Worm (Caenorhabditis elegans) whole organism, L4 larva: ENCODE measurements around the gene M03C11.6.
A peak's percentile ranks its signal among the peaks of the same experiment; 100 is the strongest.

Experiments
- D1046.2 ChIP-seq: fragments of 200-800 bp; sonication (Bioruptor generic); IDR thresholded peaks from 2 replicates; pipeline ENCODE4 v1.3.6; 2022; ENCODE audit warnings: missing genetic modification characterization, missing compliant biosample characterization
- F37D6.2 ChIP-seq: sonication (generic microtip); optimal IDR thresholded peaks from 2 replicates; lab custom pipeline; 2016; ENCODE audit warnings: mild to moderate bottlenecking, missing genetic modification characterization, missing compliant biosample characterization
- F44E2.7 ChIP-seq: fragments of 200-800 bp; sonication (Bioruptor generic); IDR thresholded peaks from 2 replicates; pipeline ENCODE4 v2.1.2; 2022; ENCODE audit warnings: missing genetic modification characterization, missing compliant biosample characterization
- R02D3.7 ChIP-seq: fragments of 150-350 bp; sonication (generic microtip); optimal IDR thresholded peaks from 3 replicates; lab custom pipeline; 2014; ENCODE audit warnings: missing biosample characterization, missing genetic modification characterization
- T20F7.1 ChIP-seq: fragments of 200-800 bp; sonication (Bioruptor generic); optimal IDR thresholded peaks from 2 replicates; lab custom pipeline; 2018; ENCODE audit warnings: mild to moderate bottlenecking, missing genetic modification characterization, missing compliant biosample characterization
- T26A8.4 ChIP-seq: fragments of 200-800 bp; sonication (Bioruptor generic); IDR thresholded peaks from 2 replicates; pipeline ENCODE4 v1.3.6; 2022; ENCODE audit warnings: missing genetic modification characterization, missing compliant biosample characterization
- Y48G9A.11 ChIP-seq: fragments of 200-800 bp; sonication (Bioruptor generic); IDR thresholded peaks from 2 replicates; pipeline ENCODE4 v1.3.6; 2022; ENCODE audit warnings: missing genetic modification reagents, missing genetic modification characterization, missing compliant biosample characterization
- Y5F2A.4 ChIP-seq: fragments of 200-800 bp; sonication (Bioruptor generic); optimal IDR thresholded peaks from 2 replicates; lab custom pipeline; 2018; ENCODE audit warnings: mild to moderate bottlenecking, missing genetic modification characterization, missing compliant biosample characterization
- Y75B8A.6 ChIP-seq: fragments of 200-800 bp; sonication (Bioruptor generic); IDR thresholded peaks from 2 replicates; pipeline ENCODE4 v1.3.6; 2022; ENCODE audit warnings: missing genetic modification reagents, missing genetic modification characterization, missing compliant biosample characterization
- ZK337.2 ChIP-seq: fragments of 200-800 bp; sonication (Bioruptor generic); IDR thresholded peaks from 2 replicates; pipeline ENCODE4 v1.3.6; 2022; ENCODE audit warnings: missing genetic modification reagents, missing genetic modification characterization, missing compliant biosample characterization
- aha-1 ChIP-seq: fragments of 150-350 bp; peaks from one replicate; lab custom pipeline; 2014; ENCODE audit warnings: missing biosample characterization, missing genetic modification characterization
- arid-1 ChIP-seq: fragments of 200-800 bp; sonication (Bioruptor generic); conservative IDR thresholded peaks from 2 replicates; pipeline ENCODE4 v1.3.6; 2022; ENCODE audit warnings: missing genetic modification reagents, missing genetic modification characterization, missing compliant biosample characterization
- attf-4 ChIP-seq: sonication (generic microtip); optimal IDR thresholded peaks from 3 replicates; lab custom pipeline; 2017; ENCODE audit warnings: missing biosample characterization, missing genetic modification characterization
- ceh-20 ChIP-seq: fragments of 200-800 bp; sonication (Bioruptor generic); IDR thresholded peaks from 2 replicates; pipeline ENCODE4 v1.3.6; 2022; ENCODE audit warnings: missing genetic modification reagents, missing genetic modification characterization, missing compliant biosample characterization
- ceh-62 ChIP-seq: sonication (generic microtip); optimal IDR thresholded peaks from 2 replicates; lab custom pipeline; 2017; ENCODE audit warnings: missing biosample characterization, missing genetic modification characterization
- ceh-82 ChIP-seq: sonication (generic microtip); optimal IDR thresholded peaks from 2 replicates; lab custom pipeline; 2017; ENCODE audit warnings: missing biosample characterization, missing genetic modification characterization
- cey-2 ChIP-seq: sonication (generic microtip); optimal IDR thresholded peaks from 3 replicates; lab custom pipeline; 2017; ENCODE audit warnings: missing genetic modification characterization, mild to moderate bottlenecking, missing compliant biosample characterization, antibody characterized with exemption, borderline replicate concordance; ENCODE audit not compliant: insufficient read depth
- ctbp-1 ChIP-seq: fragments of 200-800 bp; sonication (Bioruptor generic); IDR thresholded peaks from 2 replicates; pipeline ENCODE4 v1.3.6; 2022; ENCODE audit warnings: missing genetic modification reagents, missing genetic modification characterization, missing compliant biosample characterization
- daf-12 ChIP-seq: fragments of 150-350 bp; optimal IDR thresholded peaks from 2 replicates; lab custom pipeline; 2014; ENCODE audit warnings: missing biosample characterization, missing genetic modification reagents, missing genetic modification characterization
- daf-16 ChIP-seq, 3 experiments: sonication (generic microtip); optimal IDR thresholded peaks; 2 replicates each; lab custom pipeline; 2016 to 2017; ENCODE audit warnings: missing genetic modification characterization in 3 of 3, missing genetic modification reagents in 3 of 3, mild to moderate bottlenecking in 2 of 3, missing compliant biosample characterization in 2 of 3, missing biosample characterization in 1 of 3, moderate library complexity in 1 of 3
- daf-8 ChIP-seq: fragments of 200-800 bp; sonication (Bioruptor generic); IDR thresholded peaks from 2 replicates; pipeline ENCODE4 v1.3.6; 2022; ENCODE audit warnings: missing genetic modification characterization, missing compliant biosample characterization
- dmd-9 ChIP-seq: fragments of 200-800 bp; sonication (Bioruptor generic); IDR thresholded peaks from 2 replicates; pipeline ENCODE4 v1.3.6; 2022; ENCODE audit warnings: missing genetic modification reagents, missing genetic modification characterization, missing compliant biosample characterization
- dve-1 ChIP-seq: sonication (generic microtip); optimal IDR thresholded peaks from 2 replicates; lab custom pipeline; 2017; ENCODE audit warnings: antibody characterized with exemption, mild to moderate bottlenecking, missing genetic modification characterization, missing compliant biosample characterization; ENCODE audit not compliant: insufficient read depth
- fos-1 ChIP-seq: fragments of 150-350 bp; optimal IDR thresholded peaks from 2 replicates; lab custom pipeline; 2014; ENCODE audit warnings: missing biosample characterization, missing genetic modification characterization
- gei-8 ChIP-seq: fragments of 200-800 bp; sonication (Bioruptor generic); optimal IDR thresholded peaks from 2 replicates; lab custom pipeline; 2018; ENCODE audit warnings: mild to moderate bottlenecking, missing genetic modification characterization, missing compliant biosample characterization
- hif-1 ChIP-seq, 2 experiments: sonication (generic microtip); optimal IDR thresholded peaks; 2 replicates each; lab custom pipeline; 2016 to 2017; ENCODE audit warnings: missing compliant biosample characterization in 2 of 2, missing genetic modification characterization in 2 of 2, missing genetic modification reagents in 2 of 2, missing genotype in 2 of 2, mild to moderate bottlenecking in 1 of 2
- hlh-11 ChIP-seq: fragments of 200-800 bp; sonication (Bioruptor generic); optimal IDR thresholded peaks from 2 replicates; lab custom pipeline; 2018; ENCODE audit warnings: mild to moderate bottlenecking, missing genetic modification characterization, missing compliant biosample characterization
- hmg-1.1 ChIP-seq: fragments of 200-800 bp; sonication (Bioruptor generic); IDR thresholded peaks from 2 replicates; pipeline ENCODE4 v1.3.6; 2022; ENCODE audit warnings: missing genetic modification reagents, missing genetic modification characterization, missing compliant biosample characterization
- jun-1 ChIP-seq: fragments of 150-350 bp; optimal IDR thresholded peaks from 2 replicates; lab custom pipeline; 2014; ENCODE audit warnings: missing biosample characterization, missing genetic modification reagents, missing genetic modification characterization
- lim-7 ChIP-seq: fragments of 200-800 bp; sonication (Bioruptor generic); IDR thresholded peaks from 2 replicates; pipeline ENCODE4 v1.3.6; 2022; ENCODE audit warnings: missing genetic modification characterization, missing compliant biosample characterization
- lin-15B ChIP-seq: fragments of 150-350 bp; sonication (generic microtip); optimal IDR thresholded peaks from 3 replicates; lab custom pipeline; 2014; ENCODE audit warnings: missing biosample characterization, missing genetic modification characterization
- lin-38 ChIP-seq: fragments of 200-800 bp; sonication (Bioruptor generic); IDR thresholded peaks from 2 replicates; pipeline ENCODE4 v1.3.6; 2022; ENCODE audit warnings: missing genetic modification reagents, missing genetic modification characterization, missing compliant biosample characterization
- lin-39 ChIP-seq: fragments of 150-350 bp; optimal IDR thresholded peaks from 2 replicates; lab custom pipeline; 2014; ENCODE audit warnings: missing biosample characterization, missing genetic modification reagents, missing genetic modification characterization
- lir-3 ChIP-seq: sonication (generic microtip); optimal IDR thresholded peaks from 2 replicates; lab custom pipeline; 2016; ENCODE audit warnings: mild to moderate bottlenecking, missing genetic modification characterization, missing compliant biosample characterization
- madf-5 ChIP-seq, 2 experiments: fragments of 200-800 bp; sonication (Bioruptor generic); IDR thresholded peaks; 2 replicates each; pipeline ENCODE4 v1.3.6; 2022; ENCODE audit warnings: missing compliant biosample characterization in 2 of 2, missing genetic modification characterization in 2 of 2
- mdl-1 ChIP-seq, 2 experiments: fragments of 150-350 bp in 1 of 2; sonication (generic microtip) in 1 of 2; optimal IDR thresholded peaks; 2 replicates each; lab custom pipeline; 2014 to 2017; ENCODE audit warnings: missing biosample characterization in 2 of 2, missing genetic modification characterization in 2 of 2
- mxl-2 ChIP-seq: fragments of 200-800 bp; sonication (Bioruptor generic); conservative IDR thresholded peaks from 2 replicates; pipeline ENCODE4 v1.3.6; 2022; ENCODE audit warnings: missing genetic modification reagents, missing genetic modification characterization, missing compliant biosample characterization
- nhr-10 ChIP-seq: fragments of 150-350 bp; optimal IDR thresholded peaks from 2 replicates; lab custom pipeline; 2014; ENCODE audit warnings: missing biosample characterization, missing genetic modification characterization
- nhr-102 ChIP-seq: sonication (generic microtip); optimal IDR thresholded peaks from 2 replicates; lab custom pipeline; 2016; ENCODE audit warnings: mild to moderate bottlenecking, missing genetic modification characterization, moderate library complexity, missing compliant biosample characterization
- nhr-25 ChIP-seq: sonication (generic microtip); optimal IDR thresholded peaks from 2 replicates; lab custom pipeline; 2017; ENCODE audit warnings: missing genetic modification characterization, mild to moderate bottlenecking, missing compliant biosample characterization, antibody characterized with exemption, moderate library complexity, borderline replicate concordance; ENCODE audit not compliant: insufficient read depth
- nhr-28 ChIP-seq: fragments of 150-350 bp; optimal IDR thresholded peaks from 2 replicates; lab custom pipeline; 2014; ENCODE audit warnings: missing biosample characterization, missing genetic modification characterization
- nhr-41 ChIP-seq: fragments of 200-800 bp; sonication (Bioruptor generic); IDR thresholded peaks from 2 replicates; pipeline ENCODE4 v1.3.6; 2022; ENCODE audit warnings: missing genetic modification reagents, missing genetic modification characterization, missing compliant biosample characterization
- nhr-6 ChIP-seq: fragments of 150-350 bp; optimal IDR thresholded peaks from 2 replicates; lab custom pipeline; 2014; ENCODE audit warnings: missing biosample characterization, missing genetic modification characterization
- php-3 ChIP-seq: fragments of 200-800 bp; sonication (Bioruptor generic); IDR thresholded peaks from 2 replicates; pipeline ENCODE4 v1.3.6; 2022; ENCODE audit warnings: missing genetic modification reagents, missing genetic modification characterization, missing compliant biosample characterization
- rbr-2 ChIP-seq: sonication (generic microtip); optimal IDR thresholded peaks from 2 replicates; lab custom pipeline; 2016; ENCODE audit warnings: missing genotype, missing genetic modification characterization, missing compliant biosample characterization
- zag-1 ChIP-seq: fragments of 150-350 bp; optimal IDR thresholded peaks from 2 replicates; lab custom pipeline; 2014; ENCODE audit warnings: missing biosample characterization, missing genetic modification characterization
- zfp-3 ChIP-seq: fragments of 200-800 bp; sonication (Bioruptor generic); conservative IDR thresholded peaks from 2 replicates; pipeline ENCODE4 v1.3.6; 2022; ENCODE audit warnings: missing genetic modification reagents, missing genetic modification characterization, missing compliant biosample characterization
- ztf-11 ChIP-seq: fragments of 150-350 bp; optimal IDR thresholded peaks from 2 replicates; lab custom pipeline; 2014; ENCODE audit warnings: missing biosample characterization, missing genetic modification characterization
- ztf-7 ChIP-seq: fragments of 150-350 bp; optimal IDR thresholded peaks from 2 replicates; lab custom pipeline; 2014; ENCODE audit warnings: missing biosample characterization, missing genetic modification characterization

Gene M03C11.6

DNA sequence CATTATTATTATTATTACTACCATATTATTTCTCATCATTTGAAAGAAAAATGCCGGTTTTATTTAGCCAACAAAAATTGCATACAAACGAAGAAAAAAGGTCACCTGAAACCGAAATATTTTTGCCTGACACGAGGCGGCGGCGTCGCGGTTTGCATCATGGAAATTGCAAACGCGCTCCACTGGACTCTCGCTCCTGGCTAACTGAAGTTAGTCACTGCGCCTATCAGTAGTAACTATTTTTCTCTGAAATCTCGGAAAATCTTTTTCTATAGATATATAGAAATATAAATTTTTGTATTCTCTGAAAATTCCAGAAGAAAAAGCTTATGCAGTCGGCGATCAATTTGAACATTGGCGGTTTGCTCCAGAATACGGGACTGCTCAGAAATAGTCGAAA lies 8.0 kb downstream of the M03C11.6 start, which contains the start of gene ymel-1 (continued):
- no peak for TF ChIP-seq zag-1 (tag; lab: Kevin White, UChicago)
- peak; percentile 9 for TF ChIP-seq gei-8 (GFP tag; lab: Kevin White, UChicago)
- TF ChIP-seq php-3 (GFP tag; lab: Robert Waterston, UW), result no peak
- TF ChIP-seq nhr-10 (tag; lab: Kevin White, UChicago), result no peak
- peak; percentile 40 for TF ChIP-seq dve-1 (tag; lab: Kevin White, UChicago)
- no peak for TF ChIP-seq mxl-2 (GFP tag; lab: Robert Waterston, UW)
- no peak for TF ChIP-seq lir-3
- no peak for TF ChIP-seq Y75B8A.6 (GFP tag; lab: Robert Waterston, UW)
- TF ChIP-seq attf-4, result no peak
- TF ChIP-seq rbr-2, result peak; percentile 16
- no peak for TF ChIP-seq fos-1 (tag; lab: Kevin White, UChicago)
- TF ChIP-seq cey-2 (tag; lab: Kevin White, UChicago), result no peak
- no peak for TF ChIP-seq ceh-82
- TF ChIP-seq dmd-9 (GFP tag; lab: Robert Waterston, UW), result no peak
- no peak for TF ChIP-seq F44E2.7 (GFP tag; lab: Robert Waterston, UW)
- no peak for TF ChIP-seq ZK337.2 (GFP tag; lab: Robert Waterston, UW)
- TF ChIP-seq daf-8 (GFP tag; lab: Robert Waterston, UW), result no peak
- TF ChIP-seq hmg-1.1 (GFP tag; lab: Robert Waterston, UW), result no peak
- no peak; the same call in 1 of the 2 replicates for TF ChIP-seq T26A8.4 (GFP tag; lab: Robert Waterston, UW)
- TF ChIP-seq nhr-6, result no peak
- TF ChIP-seq aha-1 (tag; lab: Kevin White, UChicago), result peak; percentile 88
- no peak for TF ChIP-seq D1046.2
- no peak for TF ChIP-seq ztf-11
- TF ChIP-seq jun-1 (tag; lab: Kevin White, UChicago), result no peak
- TF ChIP-seq daf-12 (tag; lab: Kevin White, UChicago), result no peak
- peak in 1 of 2 experiments; percentile 52 for TF ChIP-seq hif-1 (tag; optimal IDR thresholded peaks at IDR 0.05; lab: Kevin White, UChicago)
- TF ChIP-seq T20F7.1 (GFP tag; lab: Kevin White, UChicago), result no peak
- no peak for TF ChIP-seq Y5F2A.4
- no peak for TF ChIP-seq lin-39 (tag; lab: Kevin White, UChicago)
- TF ChIP-seq mdl-1 (tag; optimal IDR thresholded peaks at IDR 0.05; lab: Kevin White, UChicago), result peak; percentile 27 to 61
- no peak for TF ChIP-seq daf-16 (GFP tag; optimal IDR thresholded peaks at IDR 0.05; lab: Kevin White, UChicago)
- peak; percentile 7 for TF ChIP-seq daf-16 (tag; optimal IDR thresholded peaks at IDR 0.05; lab: Kevin White, UChicago)

DNA sequence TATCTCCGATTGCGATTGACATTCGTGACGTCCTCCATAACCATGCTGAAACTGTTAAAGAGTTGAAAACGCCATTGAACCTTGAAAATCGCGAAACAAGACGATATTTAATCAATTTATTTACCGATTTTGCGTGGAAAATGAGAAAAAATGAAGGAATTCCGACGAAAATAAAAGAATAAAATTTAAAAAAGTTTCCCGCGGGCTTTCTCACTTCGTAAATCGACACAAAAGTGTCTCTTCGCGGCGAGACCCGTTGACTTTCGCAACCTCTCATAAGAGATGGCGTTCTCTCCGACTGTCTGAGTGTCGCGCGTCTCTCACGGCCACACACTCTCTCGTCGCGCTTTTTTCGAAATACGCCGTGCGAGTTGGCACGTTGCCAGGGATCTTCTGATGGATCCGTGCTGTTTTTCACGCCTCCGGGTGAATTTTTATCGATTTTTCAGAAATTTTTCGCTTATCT lies 16.6 kb downstream of the M03C11.6 start, which contains the start of gene hat-1:
TSS of gene hat-1 (minus strand) at position 51 of the 466 bp plus-strand sequence.
- TF ChIP-seq lir-3 (no peak), ctbp-1 (GFP tag; lab: Robert Waterston, UW) (peak; percentile 96), Y75B8A.6 (GFP tag; lab: Robert Waterston, UW) (no peak), F37D6.2 (tag; lab: Kevin White, UChicago) (peak; percentile 92), ceh-62 (no peak), arid-1 (GFP tag; lab: Robert Waterston, UW) (peak; percentile 94), lim-7 (GFP tag; lab: Robert Waterston, UW) (no peak), Y5F2A.4 (peak; percentile 45), lin-38 (GFP tag; lab: Robert Waterston, UW) (peak; percentile 94), daf-12 (tag; lab: Kevin White, UChicago) (no peak), nhr-25 (tag; lab: Kevin White, UChicago) (peak; percentile 89), nhr-102 (tag; lab: Kevin White, UChicago) (peak; percentile 94), lin-15B (tag; lab: Kevin White, UChicago) (peak; percentile 75), madf-5 (GFP tag; IDR thresholded peaks at IDR 0.05; lab: Robert Waterston, UW) (no peak), ztf-7 (peak; percentile 66), F44E2.7 (GFP tag; lab: Robert Waterston, UW) (no peak), hlh-11 (tag; lab: Kevin White, UChicago) (peak; percentile 96), zfp-3 (GFP tag; lab: Robert Waterston, UW) (peak; percentile 90), nhr-28 (peak; percentile 53), ceh-20 (GFP tag; lab: Robert Waterston, UW) (peak; percentile 96), R02D3.7 (peak; percentile 91), lin-39 (tag; lab: Kevin White, UChicago) (no peak), attf-4 (no peak), hif-1 (tag; optimal IDR thresholded peaks at IDR 0.05; lab: Kevin White, UChicago) (peak; percentile 69 to 91), nhr-41 (peak; percentile 73; the same call in 1 of the 2 replicates), daf-16 (GFP tag; optimal IDR thresholded peaks at IDR 0.05; lab: Kevin White, UChicago) (peak in 1 of 2 experiments; percentile 92), daf-16 (tag; optimal IDR thresholded peaks at IDR 0.05; lab: Kevin White, UChicago) (peak; percentile 66), Y48G9A.11 (peak; percentile 75)
